Fruit fly (Drosophila melanogaster) whole organism: ENCODE results near the gene CG32669.

Source experiments
- CG8478 ChIP-seq: fragments of >200 bp; optimal IDR thresholded peaks from 2 replicates; lab custom pipeline; 2018; ENCODE audit warnings: inconsistent platforms
- Dll ChIP-seq: fragments of >200 bp; optimal IDR thresholded peaks from 2 replicates; lab custom pipeline; 2017
- EcR ChIP-seq, 2 experiments: fragments of >200 bp; optimal IDR thresholded peaks; 2 replicates each; lab custom pipeline; 2017; ENCODE audit warnings: missing biosample characterization in 2 of 2, missing genetic modification characterization in 2 of 2, missing genetic modification reagents in 2 of 2
- pan ChIP-seq: fragments of >200 bp; optimal IDR thresholded peaks from 2 replicates; lab custom pipeline; 2017
- psq ChIP-seq: fragments of >200 bp; optimal IDR thresholded peaks from 2 replicates; lab custom pipeline; 2017

DNA sequence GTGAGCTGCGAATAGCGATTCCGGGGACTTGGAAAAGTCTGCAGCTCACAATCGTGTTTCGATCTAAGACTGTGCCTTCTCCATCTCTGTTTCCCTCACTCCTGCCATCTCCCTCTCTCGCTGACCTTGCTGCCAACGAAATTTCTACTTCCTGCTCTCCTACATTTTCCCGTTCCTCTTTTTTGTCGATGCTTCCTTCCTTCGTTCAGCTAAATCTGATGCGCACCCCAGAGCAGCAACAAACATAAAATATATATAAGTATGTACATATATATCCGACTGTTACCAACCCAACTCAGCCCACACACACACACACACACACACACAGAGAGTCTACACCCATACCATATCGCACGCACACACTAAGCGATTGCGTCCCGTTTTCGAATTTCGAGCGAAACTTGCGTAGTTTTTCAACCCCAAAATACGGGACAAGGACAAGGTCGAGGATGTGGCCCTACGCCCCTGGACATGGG, 20.6 kb downstream of the CG32669 start, which contains the start of gene Imp:
- TF ChIP-seq psq (no peak), CG8478 (lab: Kevin White, UChicago) (no peak), pan (lab: Kevin White, UChicago) (no peak), Dll (lab: Kevin White, UChicago) (no peak), EcR (GFP tag; optimal IDR thresholded peaks at IDR 0.05; lab: Kevin White, UChicago) (no peak)
